Worm (Caenorhabditis elegans) whole organism, L4 larva: ENCODE results near the gene sdz-15.
A peak's percentile ranks its signal among the peaks of the same experiment; 100 is the strongest.

Experiments
- F10B5.3 ChIP-seq: sonication (generic microtip); optimal IDR thresholded peaks from 2 replicates; lab custom pipeline; 2016; ENCODE audit warnings: mild to moderate bottlenecking, missing genetic modification characterization, missing compliant biosample characterization
- F26F4.8 ChIP-seq: fragments of 200-800 bp; sonication (Bioruptor generic); conservative IDR thresholded peaks from 2 replicates; pipeline ENCODE4 v1.3.6; 2022; ENCODE audit warnings: missing genetic modification characterization, missing compliant biosample characterization
- F37D6.2 ChIP-seq: sonication (generic microtip); optimal IDR thresholded peaks from 2 replicates; lab custom pipeline; 2016; ENCODE audit warnings: mild to moderate bottlenecking, missing genetic modification characterization, missing compliant biosample characterization
- F44E2.7 ChIP-seq: fragments of 200-800 bp; sonication (Bioruptor generic); IDR thresholded peaks from 2 replicates; pipeline ENCODE4 v2.1.2; 2022; ENCODE audit warnings: missing genetic modification characterization, missing compliant biosample characterization
- R02D3.7 ChIP-seq: fragments of 150-350 bp; sonication (generic microtip); optimal IDR thresholded peaks from 3 replicates; lab custom pipeline; 2014; ENCODE audit warnings: missing biosample characterization, missing genetic modification characterization
- Y48G9A.11 ChIP-seq: fragments of 200-800 bp; sonication (Bioruptor generic); IDR thresholded peaks from 2 replicates; pipeline ENCODE4 v1.3.6; 2022; ENCODE audit warnings: missing genetic modification reagents, missing genetic modification characterization, missing compliant biosample characterization
- ZK546.5 ChIP-seq, 2 experiments: sonication (generic microtip); optimal IDR thresholded peaks; 2 replicates each; lab custom pipeline; 2017; ENCODE audit warnings: missing biosample characterization in 2 of 2, missing genetic modification characterization in 2 of 2
- ama-1 ChIP-seq: fragments of 150-350 bp; optimal IDR thresholded peaks from 2 replicates; lab custom pipeline; 2014; ENCODE audit warnings: inconsistent platforms, mixed read lengths
- arid-1 ChIP-seq: fragments of 200-800 bp; sonication (Bioruptor generic); conservative IDR thresholded peaks from 2 replicates; pipeline ENCODE4 v1.3.6; 2022; ENCODE audit warnings: missing genetic modification reagents, missing genetic modification characterization, missing compliant biosample characterization
- ceh-28 ChIP-seq: fragments of 150-350 bp; optimal IDR thresholded peaks from 2 replicates; lab custom pipeline; 2014; ENCODE audit warnings: missing biosample characterization, missing genetic modification reagents, missing genetic modification characterization
- ceh-32 ChIP-seq: sonication (generic microtip); optimal IDR thresholded peaks from 2 replicates; lab custom pipeline; 2016; ENCODE audit warnings: mild to moderate bottlenecking, missing genetic modification characterization, missing compliant biosample characterization; ENCODE audit not compliant: poor library complexity
- ceh-82 ChIP-seq: sonication (generic microtip); optimal IDR thresholded peaks from 2 replicates; lab custom pipeline; 2017; ENCODE audit warnings: missing biosample characterization, missing genetic modification characterization
- cey-2 ChIP-seq: sonication (generic microtip); optimal IDR thresholded peaks from 3 replicates; lab custom pipeline; 2017; ENCODE audit warnings: missing genetic modification characterization, mild to moderate bottlenecking, missing compliant biosample characterization, antibody characterized with exemption, borderline replicate concordance; ENCODE audit not compliant: insufficient read depth
- ctbp-1 ChIP-seq: fragments of 200-800 bp; sonication (Bioruptor generic); IDR thresholded peaks from 2 replicates; pipeline ENCODE4 v1.3.6; 2022; ENCODE audit warnings: missing genetic modification reagents, missing genetic modification characterization, missing compliant biosample characterization
- daf-12 ChIP-seq: fragments of 150-350 bp; optimal IDR thresholded peaks from 2 replicates; lab custom pipeline; 2014; ENCODE audit warnings: missing biosample characterization, missing genetic modification reagents, missing genetic modification characterization
- daf-16 ChIP-seq, 3 experiments: sonication (generic microtip); optimal IDR thresholded peaks; 2 replicates each; lab custom pipeline; 2016 to 2017; ENCODE audit warnings: missing genetic modification characterization in 3 of 3, missing genetic modification reagents in 3 of 3, mild to moderate bottlenecking in 2 of 3, missing compliant biosample characterization in 2 of 3, missing biosample characterization in 1 of 3, moderate library complexity in 1 of 3
- daf-8 ChIP-seq: fragments of 200-800 bp; sonication (Bioruptor generic); IDR thresholded peaks from 2 replicates; pipeline ENCODE4 v1.3.6; 2022; ENCODE audit warnings: missing genetic modification characterization, missing compliant biosample characterization
- dmd-6 ChIP-seq: fragments of 200-800 bp; sonication (Bioruptor generic); IDR thresholded peaks from 2 replicates; pipeline ENCODE4 v1.3.6; 2022; ENCODE audit warnings: missing genetic modification reagents, missing genetic modification characterization, missing compliant biosample characterization
- dmd-9 ChIP-seq: fragments of 200-800 bp; sonication (Bioruptor generic); IDR thresholded peaks from 2 replicates; pipeline ENCODE4 v1.3.6; 2022; ENCODE audit warnings: missing genetic modification reagents, missing genetic modification characterization, missing compliant biosample characterization
- dpl-1 ChIP-seq: fragments of 150-350 bp; optimal IDR thresholded peaks from 2 replicates; lab custom pipeline; 2014; ENCODE audit warnings: missing biosample characterization, missing genetic modification reagents, missing genetic modification characterization
- duxl-1 ChIP-seq: sonication (generic microtip); optimal IDR thresholded peaks from 2 replicates; lab custom pipeline; 2016; ENCODE audit warnings: mild to moderate bottlenecking, missing genetic modification characterization, moderate library complexity, missing compliant biosample characterization; ENCODE audit not compliant: poor library complexity
- dve-1 ChIP-seq: sonication (generic microtip); optimal IDR thresholded peaks from 2 replicates; lab custom pipeline; 2017; ENCODE audit warnings: antibody characterized with exemption, mild to moderate bottlenecking, missing genetic modification characterization, missing compliant biosample characterization; ENCODE audit not compliant: insufficient read depth
- egl-27 ChIP-seq: sonication (generic microtip); optimal IDR thresholded peaks from 3 replicates; lab custom pipeline; 2017; ENCODE audit warnings: missing biosample characterization, missing genetic modification reagents, missing genetic modification characterization
- egl-43 ChIP-seq: fragments of 200-800 bp; sonication (Bioruptor generic); IDR thresholded peaks from 2 replicates; pipeline ENCODE4 v1.3.6; 2022; ENCODE audit warnings: missing genetic modification reagents, missing genetic modification characterization, missing compliant biosample characterization
- fos-1 ChIP-seq: fragments of 150-350 bp; optimal IDR thresholded peaks from 2 replicates; lab custom pipeline; 2014; ENCODE audit warnings: missing biosample characterization, missing genetic modification characterization
- hlh-11 ChIP-seq: fragments of 200-800 bp; sonication (Bioruptor generic); optimal IDR thresholded peaks from 2 replicates; lab custom pipeline; 2018; ENCODE audit warnings: mild to moderate bottlenecking, missing genetic modification characterization, missing compliant biosample characterization
- hlh-30 ChIP-seq: sonication (generic microtip); optimal IDR thresholded peaks from 2 replicates; lab custom pipeline; 2017; ENCODE audit warnings: antibody characterized with exemption, mild to moderate bottlenecking, missing genetic modification characterization, missing compliant biosample characterization; ENCODE audit not compliant: insufficient read depth
- lin-1 ChIP-seq: fragments of 200-800 bp; sonication (Bioruptor generic); IDR thresholded peaks from 2 replicates; pipeline ENCODE4 v1.3.6; 2022; ENCODE audit warnings: missing genetic modification reagents, missing genetic modification characterization, missing compliant biosample characterization
- lin-13 ChIP-seq: fragments of 150-350 bp; optimal IDR thresholded peaks from 2 replicates; lab custom pipeline; 2014; ENCODE audit warnings: missing biosample characterization, missing genetic modification reagents, missing genetic modification characterization
- lin-38 ChIP-seq: fragments of 200-800 bp; sonication (Bioruptor generic); IDR thresholded peaks from 2 replicates; pipeline ENCODE4 v1.3.6; 2022; ENCODE audit warnings: missing genetic modification reagents, missing genetic modification characterization, missing compliant biosample characterization
- lin-39 ChIP-seq: fragments of 150-350 bp; optimal IDR thresholded peaks from 2 replicates; lab custom pipeline; 2014; ENCODE audit warnings: missing biosample characterization, missing genetic modification reagents, missing genetic modification characterization
- lsy-2 ChIP-seq, 2 experiments: fragments of 150-350 bp in 1 of 2; sonication (generic microtip) in 1 of 2; optimal IDR thresholded peaks; 2 replicates each; lab custom pipeline; 2014 to 2017; ENCODE audit warnings: missing biosample characterization in 2 of 2, missing genetic modification characterization in 2 of 2
- madf-9 ChIP-seq: fragments of 200-800 bp; sonication (Bioruptor generic); conservative IDR thresholded peaks from 2 replicates; pipeline ENCODE4 v1.3.6; 2022; ENCODE audit warnings: missing genetic modification reagents, missing genetic modification characterization, missing compliant biosample characterization
- mep-1 ChIP-seq: fragments of 150-350 bp; sonication (generic microtip); optimal IDR thresholded peaks from 3 replicates; lab custom pipeline; 2014; ENCODE audit warnings: missing biosample characterization, missing genetic modification characterization
- mes-2 ChIP-seq: sonication (generic microtip); optimal IDR thresholded peaks from 2 replicates; lab custom pipeline; 2016; ENCODE audit warnings: missing genotype, mild to moderate bottlenecking, missing genetic modification characterization, missing compliant biosample characterization; ENCODE audit not compliant: poor library complexity, severe bottlenecking
- nhr-102 ChIP-seq: sonication (generic microtip); optimal IDR thresholded peaks from 2 replicates; lab custom pipeline; 2016; ENCODE audit warnings: mild to moderate bottlenecking, missing genetic modification characterization, moderate library complexity, missing compliant biosample characterization
- nhr-111 ChIP-seq: fragments of 200-800 bp; sonication (Bioruptor generic); optimal IDR thresholded peaks from 2 replicates; lab custom pipeline; 2018; ENCODE audit warnings: mild to moderate bottlenecking, missing genetic modification characterization, missing compliant biosample characterization
- nhr-237 ChIP-seq: sonication (generic microtip); optimal IDR thresholded peaks from 2 replicates; lab custom pipeline; 2017; ENCODE audit warnings: missing biosample characterization, missing genetic modification characterization
- nhr-41 ChIP-seq: fragments of 200-800 bp; sonication (Bioruptor generic); IDR thresholded peaks from 2 replicates; pipeline ENCODE4 v1.3.6; 2022; ENCODE audit warnings: missing genetic modification reagents, missing genetic modification characterization, missing compliant biosample characterization
- nhr-48 ChIP-seq: sonication (generic microtip); optimal IDR thresholded peaks from 2 replicates; lab custom pipeline; 2016; ENCODE audit warnings: mild to moderate bottlenecking, missing genetic modification characterization, missing compliant biosample characterization
- nhr-6 ChIP-seq: fragments of 150-350 bp; optimal IDR thresholded peaks from 2 replicates; lab custom pipeline; 2014; ENCODE audit warnings: missing biosample characterization, missing genetic modification characterization
- nhr-77 ChIP-seq: fragments of 150-350 bp; optimal IDR thresholded peaks from 2 replicates; lab custom pipeline; 2014; ENCODE audit warnings: missing biosample characterization, missing genetic modification characterization
- php-3 ChIP-seq: fragments of 200-800 bp; sonication (Bioruptor generic); IDR thresholded peaks from 2 replicates; pipeline ENCODE4 v1.3.6; 2022; ENCODE audit warnings: missing genetic modification reagents, missing genetic modification characterization, missing compliant biosample characterization
- saeg-2 ChIP-seq: fragments of 200-800 bp; sonication (Bioruptor generic); IDR thresholded peaks from 2 replicates; pipeline ENCODE4 v1.3.6; 2022; ENCODE audit warnings: missing genetic modification reagents, missing genetic modification characterization, missing compliant biosample characterization
- spr-1 ChIP-seq: sonication (generic microtip); optimal IDR thresholded peaks from 2 replicates; lab custom pipeline; 2016; ENCODE audit warnings: mild to moderate bottlenecking, missing genetic modification characterization, missing compliant biosample characterization
- spr-3 ChIP-seq: fragments of 200-800 bp; sonication (Bioruptor generic); optimal IDR thresholded peaks from 2 replicates; lab custom pipeline; 2018; ENCODE audit warnings: mild to moderate bottlenecking, missing genetic modification characterization, missing compliant biosample characterization
- unc-62 ChIP-seq, 3 experiments: fragments of 150-350 bp in 1 of 3; sonication (generic microtip); optimal IDR thresholded peaks in 2 of 3; peaks in 1 of 3; 1 replicate in 1 of 3; 2 replicates in 2 of 3; lab custom pipeline; 2014 to 2017; ENCODE audit warnings: missing biosample characterization in 3 of 3, missing genetic modification characterization in 3 of 3, missing genetic modification reagents in 3 of 3, missing genotype in 1 of 3
- zip-2 ChIP-seq: fragments of 150-350 bp; optimal IDR thresholded peaks from 2 replicates; lab custom pipeline; 2014; ENCODE audit warnings: missing biosample characterization, missing genetic modification characterization

sdz-15 gene

DNA sequence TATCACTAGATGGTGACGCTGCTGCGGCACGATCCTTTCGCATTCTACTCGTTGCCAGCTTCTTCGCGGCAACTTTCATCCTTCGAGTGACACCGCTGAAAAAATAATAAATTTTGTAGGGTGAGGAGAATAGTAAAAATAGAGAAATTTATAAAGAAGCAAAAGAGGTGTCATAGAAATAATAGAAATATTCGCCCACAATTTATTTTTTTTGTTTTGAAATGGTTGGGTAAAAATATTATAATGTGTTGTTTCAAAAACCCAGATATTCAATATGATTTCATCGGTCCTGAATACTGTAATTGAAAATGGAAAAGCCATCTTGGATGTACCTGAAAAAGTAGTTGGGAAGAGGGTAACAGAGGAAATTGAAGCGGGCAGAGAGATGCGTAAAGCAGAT, 46.0 kb upstream of the sdz-15 start, which contains the start of gene set-1:
Gene set-1, minus strand, starts transcription at position 101 of the 400 bp plus-strand sequence.
- TF ChIP-seq saeg-2 (GFP tag; lab: Robert Waterston, UW) = no peak
- no peak for TF ChIP-seq dmd-6 (GFP tag; lab: Robert Waterston, UW)
- TF ChIP-seq ceh-28 = no peak
- TF ChIP-seq nhr-77 = no peak
- TF ChIP-seq cey-2 (tag; lab: Kevin White, UChicago) = no peak
- TF ChIP-seq daf-8 (GFP tag; lab: Robert Waterston, UW) = no peak
- no peak for TF ChIP-seq lin-38
- no peak for TF ChIP-seq Y48G9A.11 (GFP tag; lab: Robert Waterston, UW)
- TF ChIP-seq F26F4.8 (GFP tag; lab: Robert Waterston, UW) = no peak
- no peak for TF ChIP-seq spr-1 (tag; lab: Kevin White, UChicago)
- no peak for TF ChIP-seq php-3 (GFP tag; lab: Robert Waterston, UW)
- no peak for TF ChIP-seq daf-16 (GFP tag; optimal IDR thresholded peaks at IDR 0.05; lab: Kevin White, UChicago)
- no peak for TF ChIP-seq daf-16 (tag; optimal IDR thresholded peaks at IDR 0.05; lab: Kevin White, UChicago)
- TF ChIP-seq nhr-41 = no peak
- TF ChIP-seq dmd-9 (GFP tag; lab: Robert Waterston, UW) = no peak
- TF ChIP-seq ceh-32 (tag; lab: Kevin White, UChicago) = no peak
- no peak for TF ChIP-seq daf-12 (tag; lab: Kevin White, UChicago)
- no peak for TF ChIP-seq spr-3
- no peak for TF ChIP-seq ctbp-1 (GFP tag; lab: Robert Waterston, UW)
- no peak for TF ChIP-seq egl-27 (tag; lab: Kevin White, UChicago)

DNA sequence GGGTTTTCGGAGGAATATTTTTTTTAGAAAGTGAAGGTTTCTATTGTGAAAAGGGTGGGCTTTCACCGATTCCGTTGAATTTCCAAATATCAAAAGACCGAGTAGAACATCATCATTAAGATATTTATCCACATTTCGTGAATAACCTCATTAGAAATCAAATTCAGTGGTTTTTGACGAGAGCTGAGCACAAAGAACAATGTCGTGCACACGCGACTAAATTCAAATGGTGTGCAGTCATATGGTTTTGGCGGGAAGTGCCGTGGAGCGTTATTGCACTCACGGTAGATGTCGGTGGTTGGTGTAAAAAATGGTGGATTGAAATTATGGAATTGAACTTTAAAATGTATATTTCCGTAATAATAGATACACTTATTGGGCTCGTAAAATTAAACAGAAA, 45.6 kb upstream of the sdz-15 start:
- TF ChIP-seq hlh-11 = peak; percentile 10
- peak; percentile 39; the same call in 1 of the 2 replicates for TF ChIP-seq lin-38
- no peak for TF ChIP-seq nhr-102
- TF ChIP-seq ama-1 (lab: Kevin White, UChicago) = no peak
- TF ChIP-seq lsy-2 (tag; optimal IDR thresholded peaks at IDR 0.05; lab: Kevin White, UChicago) = peak in 1 of 2 experiments; percentile 28
- TF ChIP-seq ZK546.5 (tag; optimal IDR thresholded peaks at IDR 0.05; lab: Kevin White, UChicago) = no peak
- no peak for TF ChIP-seq egl-43 (GFP tag; lab: Robert Waterston, UW)
- TF ChIP-seq arid-1 = no peak
- TF ChIP-seq daf-8 (GFP tag; lab: Robert Waterston, UW) = no peak
- TF ChIP-seq F10B5.3 = no peak
- no peak for TF ChIP-seq duxl-1 (tag; lab: Kevin White, UChicago)
- no peak for TF ChIP-seq php-3 (GFP tag; lab: Robert Waterston, UW)
- TF ChIP-seq nhr-111 (GFP tag; lab: Kevin White, UChicago) = no peak
- TF ChIP-seq mes-2 (tag; lab: Kevin White, UChicago) = peak; percentile 5
- no peak for TF ChIP-seq R02D3.7 (tag; lab: Kevin White, UChicago)
- TF ChIP-seq lin-13 (GFP tag; lab: Kevin White, UChicago) = no peak
- no peak for TF ChIP-seq lin-39
- peak; percentile 58 for TF ChIP-seq dpl-1 (GFP tag; lab: Kevin White, UChicago)
- TF ChIP-seq dve-1 = peak; percentile 5
- TF ChIP-seq F44E2.7 = no peak
- no peak for TF ChIP-seq nhr-237
- TF ChIP-seq ceh-82 (tag; lab: Kevin White, UChicago) = no peak
- TF ChIP-seq hlh-30 (tag; lab: Kevin White, UChicago) = peak; percentile 76
- TF ChIP-seq F37D6.2 = no peak
- TF ChIP-seq nhr-48 (tag; lab: Kevin White, UChicago) = no peak
- TF ChIP-seq mep-1 (tag; lab: Kevin White, UChicago) = peak; percentile 40
- no peak for TF ChIP-seq fos-1
- no peak for TF ChIP-seq madf-9 (GFP tag; lab: Robert Waterston, UW)
- TF ChIP-seq daf-12 (tag; lab: Kevin White, UChicago) = no peak
- TF ChIP-seq dmd-9 (GFP tag; lab: Robert Waterston, UW) = no peak
- TF ChIP-seq nhr-6 (tag; lab: Kevin White, UChicago) = no peak
- TF ChIP-seq unc-62 (GFP tag; optimal IDR thresholded peaks at IDR 0.05 in 1 of 2; lab: Kevin White, UChicago) = peak in 1 of 2 experiments; percentile 96
- TF ChIP-seq unc-62 (tag; optimal IDR thresholded peaks at IDR 0.05; lab: Kevin White, UChicago) = no peak
- no peak for TF ChIP-seq zip-2
- no peak for TF ChIP-seq lin-1 (GFP tag; lab: Robert Waterston, UW)
- no peak for TF ChIP-seq cey-2 (tag; lab: Kevin White, UChicago)
